Worm (Caenorhabditis elegans) whole organism, L2 larva: ENCODE data around the gene F39F10.3.
A peak's percentile ranks its signal among the peaks of the same experiment; 100 is the strongest.
"Not testable (repeated sequence)": the region's sequence is repeated elsewhere in the genome, so short reads cannot be mapped to it uniquely, and the experiment has no call there.

Experiments used
- C34F6.9 ChIP-seq: fragments of 150-350 bp; optimal IDR thresholded peaks from 2 replicates; lab custom pipeline; 2014; ENCODE audit warnings: missing biosample characterization, missing genetic modification characterization
- F13H6.1 ChIP-seq: sonication (generic microtip); optimal IDR thresholded peaks from 2 replicates; lab custom pipeline; 2016; ENCODE audit warnings: missing genetic modification characterization, missing compliant biosample characterization
- R02D3.7 ChIP-seq: fragments of 150-350 bp; optimal IDR thresholded peaks from 2 replicates; lab custom pipeline; 2014; ENCODE audit warnings: missing biosample characterization, missing genetic modification characterization
- ZK546.5 ChIP-seq: sonication (generic microtip); optimal IDR thresholded peaks from 2 replicates; lab custom pipeline; 2017; ENCODE audit warnings: missing biosample characterization, missing genetic modification characterization
- alr-1 ChIP-seq: fragments of 150-350 bp; optimal IDR thresholded peaks from 2 replicates; lab custom pipeline; 2014; ENCODE audit warnings: missing biosample characterization, missing genetic modification characterization
- ama-1 ChIP-seq: fragments of 150-350 bp; optimal IDR thresholded peaks from 2 replicates; lab custom pipeline; 2018; ENCODE audit warnings: inconsistent platforms
- blmp-1 ChIP-seq: sonication (generic microtip); optimal IDR thresholded peaks from 2 replicates; lab custom pipeline; 2017; ENCODE audit warnings: missing genetic modification characterization, mild to moderate bottlenecking, missing compliant biosample characterization, antibody characterized with exemption, moderate library complexity; ENCODE audit not compliant: insufficient read depth
- ceh-16 ChIP-seq: fragments of 150-350 bp; optimal IDR thresholded peaks from 2 replicates; lab custom pipeline; 2014; ENCODE audit warnings: missing biosample characterization, missing genetic modification characterization
- ceh-82 ChIP-seq: fragments of 150-350 bp; optimal IDR thresholded peaks from 2 replicates; lab custom pipeline; 2014; ENCODE audit warnings: missing biosample characterization, missing genetic modification characterization
- elt-3 ChIP-seq: sonication (generic microtip); optimal IDR thresholded peaks from 2 replicates; lab custom pipeline; 2017; ENCODE audit warnings: missing biosample characterization, missing genetic modification characterization
- fos-1 ChIP-seq: fragments of 150-350 bp; optimal IDR thresholded peaks from 2 replicates; lab custom pipeline; 2014; ENCODE audit warnings: missing biosample characterization, missing genetic modification characterization
- gmeb-1 ChIP-seq: fragments of 150-350 bp; optimal IDR thresholded peaks from 2 replicates; lab custom pipeline; 2014; ENCODE audit warnings: missing biosample characterization, missing genetic modification characterization
- lin-11 ChIP-seq: fragments of 150-350 bp; sonication (generic microtip); optimal IDR thresholded peaks from 2 replicates; lab custom pipeline; 2014; ENCODE audit warnings: missing biosample characterization, missing genetic modification characterization, inconsistent platforms, mixed read lengths
- lin-39 ChIP-seq: fragments of 150-350 bp; optimal IDR thresholded peaks from 2 replicates; lab custom pipeline; 2014; ENCODE audit warnings: missing biosample characterization, missing genetic modification reagents, missing genetic modification characterization
- lsy-2 ChIP-seq, 2 experiments: fragments of 150-350 bp in 1 of 2; sonication (generic microtip) in 1 of 2; optimal IDR thresholded peaks; 2 replicates each; lab custom pipeline; 2014 to 2017; ENCODE audit warnings: missing biosample characterization in 2 of 2, missing genetic modification characterization in 2 of 2
- mab-5 ChIP-seq: fragments of 150-350 bp; optimal IDR thresholded peaks from 2 replicates; lab custom pipeline; 2014; ENCODE audit warnings: missing biosample characterization, missing genetic modification characterization
- mbf-1 ChIP-seq: sonication (generic microtip); optimal IDR thresholded peaks from 2 replicates; lab custom pipeline; 2017; ENCODE audit warnings: missing biosample characterization, missing genetic modification characterization
- mdl-1 ChIP-seq, 2 experiments: fragments of 150-350 bp in 1 of 2; sonication (generic microtip) in 1 of 2; optimal IDR thresholded peaks; 2 replicates each; lab custom pipeline; 2017; ENCODE audit warnings: missing biosample characterization in 2 of 2, missing genetic modification characterization in 2 of 2
- nhr-11 ChIP-seq: fragments of 150-350 bp; optimal IDR thresholded peaks from 2 replicates; lab custom pipeline; 2014; ENCODE audit warnings: missing biosample characterization, missing genetic modification characterization
- nhr-129 ChIP-seq: fragments of 150-350 bp; optimal IDR thresholded peaks from 2 replicates; lab custom pipeline; 2014; ENCODE audit warnings: missing biosample characterization, missing genetic modification characterization
- nhr-21 ChIP-seq: fragments of 150-350 bp; optimal IDR thresholded peaks from 2 replicates; lab custom pipeline; 2014; ENCODE audit warnings: missing biosample characterization, missing genetic modification characterization
- nhr-23 ChIP-seq: fragments of 150-350 bp; optimal IDR thresholded peaks from 2 replicates; lab custom pipeline; 2014; ENCODE audit warnings: missing biosample characterization, missing genetic modification reagents, missing genetic modification characterization
- nhr-237 ChIP-seq: fragments of 150-350 bp; optimal IDR thresholded peaks from 2 replicates; lab custom pipeline; 2014; ENCODE audit warnings: missing biosample characterization, missing genetic modification characterization
- nhr-25 ChIP-seq: fragments of 150-350 bp; sonication (generic microtip); optimal IDR thresholded peaks from 3 replicates; lab custom pipeline; 2014; ENCODE audit warnings: missing biosample characterization, missing genetic modification characterization
- nhr-77 ChIP-seq: fragments of 150-350 bp; optimal IDR thresholded peaks from 2 replicates; lab custom pipeline; 2014; ENCODE audit warnings: missing biosample characterization, missing genetic modification characterization
- sem-4 ChIP-seq: fragments of 150-350 bp; optimal IDR thresholded peaks from 2 replicates; lab custom pipeline; 2014; ENCODE audit warnings: missing biosample characterization, missing genetic modification reagents, missing genetic modification characterization
- skn-1 ChIP-seq: sonication (generic microtip); optimal IDR thresholded peaks from 2 replicates; lab custom pipeline; 2017; ENCODE audit warnings: missing biosample characterization, missing genetic modification characterization
- sma-3 ChIP-seq: sonication (generic microtip); optimal IDR thresholded peaks from 2 replicates; lab custom pipeline; 2016; ENCODE audit warnings: missing genetic modification reagents, missing genetic modification characterization, missing compliant biosample characterization
- sma-9 ChIP-seq, 2 experiments: fragments of 150-350 bp in 1 of 2; sonication (generic microtip) in 1 of 2; optimal IDR thresholded peaks; 2 replicates each; lab custom pipeline; 2014 to 2016; ENCODE audit warnings: missing genetic modification characterization in 2 of 2, mild to moderate bottlenecking in 1 of 2, missing biosample characterization in 1 of 2, missing compliant biosample characterization in 1 of 2, missing genetic modification reagents in 1 of 2, moderate library complexity in 1 of 2
- unc-55 ChIP-seq: fragments of 150-350 bp; sonication (generic microtip); optimal IDR thresholded peaks from 3 replicates; lab custom pipeline; 2014; ENCODE audit warnings: missing biosample characterization, missing genetic modification reagents, missing genetic modification characterization
- zag-1 ChIP-seq: fragments of 150-350 bp; optimal IDR thresholded peaks from 2 replicates; lab custom pipeline; 2014; ENCODE audit warnings: missing biosample characterization, missing genetic modification characterization
- ztf-11 ChIP-seq: sonication (generic microtip); optimal IDR thresholded peaks from 2 replicates; lab custom pipeline; 2017; ENCODE audit warnings: missing biosample characterization, missing genetic modification characterization
- ztf-4 ChIP-seq: fragments of 150-350 bp; optimal IDR thresholded peaks from 2 replicates; lab custom pipeline; 2014; ENCODE audit warnings: missing biosample characterization, missing genetic modification characterization

The F39F10.3 gene

DNA sequence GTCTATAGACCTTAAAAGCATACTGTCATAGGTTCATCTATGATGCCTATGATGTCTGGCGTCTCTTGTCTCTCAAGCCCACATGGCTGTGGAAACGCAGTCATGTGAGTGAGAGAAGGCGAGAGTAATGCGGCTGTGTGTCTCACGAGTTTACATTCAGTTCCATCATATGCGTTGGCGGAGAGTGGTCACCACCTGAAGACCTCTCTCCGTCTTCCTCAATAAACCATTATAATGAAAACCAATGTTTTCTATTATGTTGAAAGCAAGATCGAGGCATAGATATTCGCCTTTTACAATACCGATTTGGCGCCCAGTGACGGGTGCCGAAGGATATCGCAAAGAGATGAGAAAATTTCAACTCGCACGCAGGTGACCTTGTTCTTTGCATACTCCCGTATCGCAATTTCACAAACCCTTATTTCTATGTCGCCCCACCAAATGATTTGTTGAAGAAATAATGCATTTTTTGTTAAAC, 10.2 kb downstream of the F39F10.3 start:
- TF ChIP-seq mdl-1 (tag; optimal IDR thresholded peaks at IDR 0.05; lab: Kevin White, UChicago), result peak in 1 of 2 experiments; percentile 36
- TF ChIP-seq nhr-129, result peak; percentile 85
- TF ChIP-seq nhr-21 (tag; lab: Kevin White, UChicago), result peak; percentile 65
- peak; percentile 34 for TF ChIP-seq F13H6.1 (tag; lab: Kevin White, UChicago)
- TF ChIP-seq sma-9 (GFP tag; optimal IDR thresholded peaks at IDR 0.05; lab: Kevin White, UChicago), result peak; percentile 72
- not testable (repeated sequence) for TF ChIP-seq sma-9 (tag; optimal IDR thresholded peaks at IDR 0.05; lab: Kevin White, UChicago)
- TF ChIP-seq blmp-1 (tag; lab: Kevin White, UChicago), result peak; percentile 42
- TF ChIP-seq nhr-25 (tag; lab: Kevin White, UChicago), result peak; percentile 85
- peak; percentile 51 for TF ChIP-seq sma-3 (GFP tag; lab: Kevin White, UChicago)
- peak; percentile 19 for TF ChIP-seq fos-1 (tag; lab: Kevin White, UChicago)
- TF ChIP-seq C34F6.9 (tag; lab: Kevin White, UChicago), result peak; percentile 43

DNA sequence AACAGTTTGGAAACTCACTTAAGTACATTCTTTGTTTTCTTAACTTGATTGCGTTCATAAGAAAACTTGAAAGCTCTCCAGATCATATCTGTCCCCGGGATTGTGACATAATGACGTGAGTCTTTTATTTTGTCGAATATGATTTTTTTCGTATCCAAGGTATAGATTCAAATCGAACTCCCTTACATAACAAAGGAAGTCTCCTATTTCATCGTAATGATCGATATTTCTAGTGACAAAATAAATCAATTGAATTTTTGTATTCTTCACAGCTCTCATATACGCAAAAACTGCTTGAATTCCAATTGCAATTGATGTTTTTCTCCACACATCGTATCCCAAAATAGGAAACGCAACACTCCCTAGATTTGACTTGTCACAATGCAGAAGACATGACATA, 10.9 kb downstream of the F39F10.3 start:
- TF ChIP-seq nhr-237 (tag; lab: Kevin White, UChicago), result no peak
- no peak for TF ChIP-seq unc-55 (GFP tag; lab: Kevin White, UChicago)

DNA sequence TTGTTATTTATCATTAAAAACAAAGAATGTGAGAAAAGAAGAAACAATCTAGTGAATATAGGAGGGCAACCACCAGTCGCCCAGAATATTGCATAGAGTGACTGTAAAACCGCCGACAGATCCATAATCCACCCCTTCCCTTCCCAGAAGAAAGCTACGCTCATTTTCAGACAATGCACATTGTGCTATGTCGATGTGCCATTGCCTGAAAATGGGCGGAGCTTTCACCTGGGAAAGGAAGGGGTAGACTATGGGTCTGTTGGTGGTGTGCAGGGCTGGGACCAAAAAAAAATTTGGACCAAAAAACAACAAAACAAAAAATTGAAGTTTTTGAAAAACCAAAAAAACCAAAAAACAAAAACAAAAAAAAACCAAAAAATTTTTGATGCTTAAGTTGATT, 11.8 kb downstream of the F39F10.3 start, which contains the start of gene F39F10.4:
F39F10.4 (minus strand) TSS at position 101 of the 400 bp plus-strand sequence.
- TF ChIP-seq mdl-1 (tag; optimal IDR thresholded peaks at IDR 0.05; lab: Kevin White, UChicago) (no peak), alr-1 (tag; lab: Kevin White, UChicago) (no peak), sma-9 (GFP tag; optimal IDR thresholded peaks at IDR 0.05; lab: Kevin White, UChicago) (no peak), sma-9 (tag; optimal IDR thresholded peaks at IDR 0.05; lab: Kevin White, UChicago) (no peak), ceh-16 (no peak), ztf-11 (tag; lab: Kevin White, UChicago) (no peak), nhr-23 (tag; lab: Kevin White, UChicago) (no peak), nhr-129 (no peak), ama-1 (lab: Kevin White, UChicago) (no peak), lin-11 (tag; lab: Kevin White, UChicago) (no peak), zag-1 (no peak), lin-39 (no peak), elt-3 (no peak), nhr-77 (tag; lab: Kevin White, UChicago) (no peak), ceh-82 (tag; lab: Kevin White, UChicago) (no peak), gmeb-1 (tag; lab: Kevin White, UChicago) (no peak), sma-3 (GFP tag; lab: Kevin White, UChicago) (no peak), R02D3.7 (no peak), nhr-25 (tag; lab: Kevin White, UChicago) (no peak), ztf-4 (tag; lab: Kevin White, UChicago) (no peak), lsy-2 (tag; optimal IDR thresholded peaks at IDR 0.05; lab: Kevin White, UChicago) (no peak)

DNA sequence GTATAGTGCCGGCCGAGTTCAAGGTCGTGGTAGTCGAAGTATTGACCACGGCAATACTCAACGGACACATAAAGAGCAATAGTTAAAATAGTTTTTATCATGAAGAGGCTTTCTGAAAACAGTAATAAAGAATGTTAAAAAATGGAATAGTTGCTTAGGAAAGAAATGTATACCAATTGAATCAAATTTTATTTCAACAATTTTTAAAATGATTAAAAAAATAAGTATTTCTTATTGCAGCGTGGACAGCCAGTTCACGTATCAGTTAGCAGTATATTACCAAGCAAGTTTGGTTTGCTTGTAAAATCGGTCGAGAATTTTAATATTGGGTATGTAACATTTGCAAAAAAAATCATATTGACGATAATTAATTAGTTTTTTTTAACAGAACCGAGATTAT, 21.9 kb downstream of the F39F10.3 start, which contains the start of gene F39F10.5:
F39F10.5 (minus strand) TSS at position 101 of the 400 bp plus-strand sequence.
- not testable (repeated sequence) for TF ChIP-seq lin-11, sem-4, nhr-25 (tag; lab: Kevin White, UChicago)

DNA sequence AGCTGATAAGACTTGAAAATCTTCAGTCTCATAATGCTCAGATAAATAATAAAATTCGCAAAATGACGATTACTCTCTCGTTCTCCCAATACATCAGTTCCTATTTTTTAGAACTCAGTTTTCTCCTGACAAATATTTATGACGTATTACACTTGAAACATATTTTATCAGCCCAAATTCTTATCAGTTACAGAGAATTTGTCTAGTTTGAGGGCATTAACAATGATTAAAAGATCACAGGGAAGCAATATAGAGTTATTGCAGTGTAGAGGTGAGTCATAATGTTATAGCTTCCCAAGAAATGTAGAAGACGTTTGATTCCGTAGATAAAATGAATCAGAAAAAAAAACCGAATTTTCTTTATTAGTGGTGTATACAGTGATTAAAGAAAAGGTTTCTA, 27.7 kb downstream of the F39F10.3 start:
- TF ChIP-seq mab-5 (tag; lab: Kevin White, UChicago), result no peak
- peak; percentile 80 for TF ChIP-seq fos-1 (tag; lab: Kevin White, UChicago)
- peak; percentile 1 for TF ChIP-seq sma-9 (GFP tag; optimal IDR thresholded peaks at IDR 0.05; lab: Kevin White, UChicago)
- no peak for TF ChIP-seq sma-9 (tag; optimal IDR thresholded peaks at IDR 0.05; lab: Kevin White, UChicago)

DNA sequence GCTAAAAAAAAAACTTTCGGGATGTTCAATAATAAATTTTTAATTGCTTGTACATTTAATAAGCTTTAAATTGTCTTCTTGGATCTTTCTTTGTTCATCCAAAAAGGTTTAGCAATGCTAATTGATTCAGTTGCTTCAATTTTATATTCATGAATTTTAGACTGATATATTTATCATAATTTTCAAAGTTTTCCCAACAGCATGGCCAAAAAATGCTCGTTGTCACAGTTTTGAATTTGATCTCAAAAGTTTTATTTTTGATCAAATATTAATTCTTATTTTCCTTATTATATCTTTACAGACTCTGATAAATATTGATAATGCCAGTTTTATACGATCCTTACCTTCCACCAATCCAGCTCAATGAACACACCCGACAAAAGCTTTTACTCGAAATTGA, 29.8 kb downstream of the F39F10.3 start, which contains the start of gene fbxb-114:
fbxb-114 (plus strand) TSS at position 301 of the 400 bp plus-strand sequence.
- no peak for TF ChIP-seq mbf-1
- TF ChIP-seq ceh-16, result no peak
- no peak for TF ChIP-seq nhr-11
- no peak for TF ChIP-seq skn-1
- no peak for TF ChIP-seq R02D3.7
- TF ChIP-seq ZK546.5 (tag; lab: Kevin White, UChicago), result no peak
